Worm (Caenorhabditis elegans) whole organism, L4 larva: ENCODE results near the gene srh-246.
"Not testable (repeated sequence)": the region's sequence is repeated elsewhere in the genome, so short reads cannot be mapped to it uniquely, and the experiment has no call there.

Experiments used
- D1046.2 ChIP-seq: fragments of 200-800 bp; sonication (Bioruptor generic); IDR thresholded peaks from 2 replicates; pipeline ENCODE4 v1.3.6; 2022; ENCODE audit warnings: missing genetic modification characterization, missing compliant biosample characterization
- F10B5.3 ChIP-seq: sonication (generic microtip); optimal IDR thresholded peaks from 2 replicates; lab custom pipeline; 2016; ENCODE audit warnings: mild to moderate bottlenecking, missing genetic modification characterization, missing compliant biosample characterization
- F26F4.8 ChIP-seq: fragments of 200-800 bp; sonication (Bioruptor generic); conservative IDR thresholded peaks from 2 replicates; pipeline ENCODE4 v1.3.6; 2022; ENCODE audit warnings: missing genetic modification characterization, missing compliant biosample characterization
- T20F7.1 ChIP-seq: fragments of 200-800 bp; sonication (Bioruptor generic); optimal IDR thresholded peaks from 2 replicates; lab custom pipeline; 2018; ENCODE audit warnings: mild to moderate bottlenecking, missing genetic modification characterization, missing compliant biosample characterization
- Y105C5A.15 ChIP-seq: fragments of 200-800 bp; sonication (Bioruptor generic); IDR thresholded peaks from 2 replicates; pipeline ENCODE4 v1.3.6; 2022; ENCODE audit warnings: missing genetic modification characterization, missing compliant biosample characterization
- Y48G9A.11 ChIP-seq: fragments of 200-800 bp; sonication (Bioruptor generic); IDR thresholded peaks from 2 replicates; pipeline ENCODE4 v1.3.6; 2022; ENCODE audit warnings: missing genetic modification reagents, missing genetic modification characterization, missing compliant biosample characterization
- Y75B8A.6 ChIP-seq: fragments of 200-800 bp; sonication (Bioruptor generic); IDR thresholded peaks from 2 replicates; pipeline ENCODE4 v1.3.6; 2022; ENCODE audit warnings: missing genetic modification reagents, missing genetic modification characterization, missing compliant biosample characterization
- ama-1 ChIP-seq: fragments of 150-350 bp; optimal IDR thresholded peaks from 2 replicates; lab custom pipeline; 2014; ENCODE audit warnings: inconsistent platforms, mixed read lengths
- arid-1 ChIP-seq: fragments of 200-800 bp; sonication (Bioruptor generic); conservative IDR thresholded peaks from 2 replicates; pipeline ENCODE4 v1.3.6; 2022; ENCODE audit warnings: missing genetic modification reagents, missing genetic modification characterization, missing compliant biosample characterization
- ceh-32 ChIP-seq: sonication (generic microtip); optimal IDR thresholded peaks from 2 replicates; lab custom pipeline; 2016; ENCODE audit warnings: mild to moderate bottlenecking, missing genetic modification characterization, missing compliant biosample characterization; ENCODE audit not compliant: poor library complexity
- ctbp-1 ChIP-seq: fragments of 200-800 bp; sonication (Bioruptor generic); IDR thresholded peaks from 2 replicates; pipeline ENCODE4 v1.3.6; 2022; ENCODE audit warnings: missing genetic modification reagents, missing genetic modification characterization, missing compliant biosample characterization
- daf-8 ChIP-seq: fragments of 200-800 bp; sonication (Bioruptor generic); IDR thresholded peaks from 2 replicates; pipeline ENCODE4 v1.3.6; 2022; ENCODE audit warnings: missing genetic modification characterization, missing compliant biosample characterization
- dmd-6 ChIP-seq: fragments of 200-800 bp; sonication (Bioruptor generic); IDR thresholded peaks from 2 replicates; pipeline ENCODE4 v1.3.6; 2022; ENCODE audit warnings: missing genetic modification reagents, missing genetic modification characterization, missing compliant biosample characterization
- dmd-8 ChIP-seq: fragments of 200-800 bp; sonication (Bioruptor generic); IDR thresholded peaks from 2 replicates; pipeline ENCODE4 v1.3.6; 2022; ENCODE audit warnings: missing genetic modification characterization, missing compliant biosample characterization
- dve-1 ChIP-seq: sonication (generic microtip); optimal IDR thresholded peaks from 2 replicates; lab custom pipeline; 2017; ENCODE audit warnings: antibody characterized with exemption, mild to moderate bottlenecking, missing genetic modification characterization, missing compliant biosample characterization; ENCODE audit not compliant: insufficient read depth
- egl-43 ChIP-seq: fragments of 200-800 bp; sonication (Bioruptor generic); IDR thresholded peaks from 2 replicates; pipeline ENCODE4 v1.3.6; 2022; ENCODE audit warnings: missing genetic modification reagents, missing genetic modification characterization, missing compliant biosample characterization
- fkh-10 ChIP-seq: fragments of 150-350 bp; optimal IDR thresholded peaks from 2 replicates; lab custom pipeline; 2014; ENCODE audit warnings: missing biosample characterization, missing genetic modification reagents, missing genetic modification characterization
- hlh-11 ChIP-seq: fragments of 200-800 bp; sonication (Bioruptor generic); optimal IDR thresholded peaks from 2 replicates; lab custom pipeline; 2018; ENCODE audit warnings: mild to moderate bottlenecking, missing genetic modification characterization, missing compliant biosample characterization
- hmg-1.1 ChIP-seq: fragments of 200-800 bp; sonication (Bioruptor generic); IDR thresholded peaks from 2 replicates; pipeline ENCODE4 v1.3.6; 2022; ENCODE audit warnings: missing genetic modification reagents, missing genetic modification characterization, missing compliant biosample characterization
- lim-7 ChIP-seq: fragments of 200-800 bp; sonication (Bioruptor generic); IDR thresholded peaks from 2 replicates; pipeline ENCODE4 v1.3.6; 2022; ENCODE audit warnings: missing genetic modification characterization, missing compliant biosample characterization
- lin-1 ChIP-seq: fragments of 200-800 bp; sonication (Bioruptor generic); IDR thresholded peaks from 2 replicates; pipeline ENCODE4 v1.3.6; 2022; ENCODE audit warnings: missing genetic modification reagents, missing genetic modification characterization, missing compliant biosample characterization
- lin-13 ChIP-seq: fragments of 150-350 bp; optimal IDR thresholded peaks from 2 replicates; lab custom pipeline; 2014; ENCODE audit warnings: missing biosample characterization, missing genetic modification reagents, missing genetic modification characterization
- lin-15B ChIP-seq: fragments of 150-350 bp; sonication (generic microtip); optimal IDR thresholded peaks from 3 replicates; lab custom pipeline; 2014; ENCODE audit warnings: missing biosample characterization, missing genetic modification characterization
- madf-9 ChIP-seq: fragments of 200-800 bp; sonication (Bioruptor generic); conservative IDR thresholded peaks from 2 replicates; pipeline ENCODE4 v1.3.6; 2022; ENCODE audit warnings: missing genetic modification reagents, missing genetic modification characterization, missing compliant biosample characterization
- nhr-41 ChIP-seq: fragments of 200-800 bp; sonication (Bioruptor generic); IDR thresholded peaks from 2 replicates; pipeline ENCODE4 v1.3.6; 2022; ENCODE audit warnings: missing genetic modification reagents, missing genetic modification characterization, missing compliant biosample characterization
- pha-4 ChIP-seq, 2 experiments: fragments of 150-350 bp in 1 of 2; fragments of 200-800 bp in 1 of 2; sonication (Bioruptor generic) in 1 of 2; IDR thresholded peaks in 1 of 2; optimal IDR thresholded peaks in 1 of 2; 2 replicates each; pipeline versions ENCODE4 v1.3.6 to Lab custom; 2014 to 2022; ENCODE audit warnings: missing genetic modification characterization in 2 of 2, missing genetic modification reagents in 2 of 2, missing biosample characterization in 1 of 2, missing compliant biosample characterization in 1 of 2
- php-3 ChIP-seq: fragments of 200-800 bp; sonication (Bioruptor generic); IDR thresholded peaks from 2 replicates; pipeline ENCODE4 v1.3.6; 2022; ENCODE audit warnings: missing genetic modification reagents, missing genetic modification characterization, missing compliant biosample characterization
- rbr-2 ChIP-seq: sonication (generic microtip); optimal IDR thresholded peaks from 2 replicates; lab custom pipeline; 2016; ENCODE audit warnings: missing genotype, missing genetic modification characterization, missing compliant biosample characterization
- sdz-12 ChIP-seq: fragments of 200-800 bp; sonication (Bioruptor generic); optimal IDR thresholded peaks from 2 replicates; lab custom pipeline; 2018; ENCODE audit warnings: mild to moderate bottlenecking, missing genetic modification characterization, missing compliant biosample characterization
- set-16 ChIP-seq: fragments of 200-800 bp; sonication (Bioruptor generic); IDR thresholded peaks from 2 replicates; pipeline ENCODE4 v1.3.6; 2022; ENCODE audit warnings: missing genetic modification reagents, missing genetic modification characterization, missing compliant biosample characterization
- spr-1 ChIP-seq: sonication (generic microtip); optimal IDR thresholded peaks from 2 replicates; lab custom pipeline; 2016; ENCODE audit warnings: mild to moderate bottlenecking, missing genetic modification characterization, missing compliant biosample characterization
- tra-1 ChIP-seq: fragments of 200-800 bp; sonication (Bioruptor generic); IDR thresholded peaks from 2 replicates; pipeline ENCODE4 v1.3.6; 2022; ENCODE audit warnings: missing genetic modification reagents, missing genetic modification characterization, missing compliant biosample characterization
- unc-130 ChIP-seq: sonication (generic microtip); optimal IDR thresholded peaks from 2 replicates; lab custom pipeline; 2016; ENCODE audit warnings: missing genetic modification reagents, missing genetic modification characterization, missing compliant biosample characterization
- vab-7 ChIP-seq: fragments of 200-800 bp; sonication (Bioruptor generic); IDR thresholded peaks from 2 replicates; pipeline ENCODE4 v1.3.6; 2022; ENCODE audit warnings: missing genetic modification reagents, missing genetic modification characterization, missing compliant biosample characterization
- zfp-2 ChIP-seq: sonication (generic microtip); optimal IDR thresholded peaks from 2 replicates; lab custom pipeline; 2016; ENCODE audit warnings: mild to moderate bottlenecking, missing genetic modification characterization, missing compliant biosample characterization
- zfp-3 ChIP-seq: fragments of 200-800 bp; sonication (Bioruptor generic); conservative IDR thresholded peaks from 2 replicates; pipeline ENCODE4 v1.3.6; 2022; ENCODE audit warnings: missing genetic modification reagents, missing genetic modification characterization, missing compliant biosample characterization

srh-246 gene

DNA sequence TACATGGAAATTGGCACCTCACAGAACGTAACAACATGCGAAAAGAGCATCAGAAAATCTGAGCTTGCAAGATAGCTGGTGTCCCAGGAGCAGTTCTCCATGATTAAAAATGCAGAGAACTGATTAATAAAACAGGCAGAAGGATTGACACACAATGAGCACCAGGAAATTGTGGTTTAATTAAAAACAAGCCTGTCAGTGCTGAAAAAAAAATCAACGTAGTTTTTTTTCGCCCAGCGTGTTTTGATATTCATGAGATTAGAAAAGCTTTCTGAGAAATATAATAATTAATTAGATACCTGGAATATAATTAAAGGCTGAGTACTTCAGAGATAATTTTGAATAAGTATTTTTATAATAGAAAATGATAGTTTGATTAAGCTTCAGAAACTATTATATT is at the start of gene srh-246:
srh-246 (minus strand) TSS at position 101 of the 400 bp plus-strand sequence.
- TF ChIP-seq rbr-2 (tag; lab: Kevin White, UChicago), result no peak
- no peak for TF ChIP-seq dmd-6 (GFP tag; lab: Robert Waterston, UW)
- TF ChIP-seq lin-1 (GFP tag; lab: Robert Waterston, UW), result no peak
- no peak for TF ChIP-seq egl-43 (GFP tag; lab: Robert Waterston, UW)
- no peak for TF ChIP-seq zfp-2
- no peak for TF ChIP-seq set-16 (GFP tag; lab: Robert Waterston, UW)
- TF ChIP-seq madf-9 (GFP tag; lab: Robert Waterston, UW), result no peak
- no peak for TF ChIP-seq lin-13 (GFP tag; lab: Kevin White, UChicago)
- no peak for TF ChIP-seq dve-1 (tag; lab: Kevin White, UChicago)
- no peak for TF ChIP-seq dmd-8
- no peak for TF ChIP-seq spr-1
- TF ChIP-seq ceh-32, result no peak
- no peak for TF ChIP-seq lin-15B (tag; lab: Kevin White, UChicago)
- TF ChIP-seq T20F7.1 (GFP tag; lab: Kevin White, UChicago), result no peak
- TF ChIP-seq pha-4 (GFP tag; IDR thresholded peaks at IDR 0.05; lab: Robert Waterston, UW), result no peak
- TF ChIP-seq pha-4 (tag; optimal IDR thresholded peaks at IDR 0.05; lab: Kevin White, UChicago), result no peak
- TF ChIP-seq daf-8 (GFP tag; lab: Robert Waterston, UW), result no peak

DNA sequence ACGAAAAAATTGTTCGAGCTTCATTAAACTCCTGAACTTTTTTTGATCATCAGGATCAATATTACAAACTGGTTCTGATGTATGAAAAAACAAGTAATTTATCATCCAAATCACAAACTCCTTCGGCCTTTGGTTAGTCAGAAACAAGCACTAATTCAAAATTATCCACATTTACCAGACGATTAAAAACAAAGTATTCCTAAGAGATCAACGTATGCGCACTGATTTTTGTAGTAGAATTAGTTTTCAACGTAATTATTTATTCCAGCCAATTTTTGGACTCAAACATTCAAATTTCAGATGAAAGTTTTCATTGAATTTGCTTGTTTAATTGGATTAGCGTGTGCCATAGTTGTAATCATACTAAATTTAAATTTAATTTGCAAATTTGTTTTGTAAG is 49.3 kb upstream of the srh-246 start, which contains the start of gene srbc-38:
srbc-38 (plus strand) TSS at position 301 of the 400 bp plus-strand sequence.
- TF ChIP-seq lin-1 (GFP tag; lab: Robert Waterston, UW) (no peak), egl-43 (GFP tag; lab: Robert Waterston, UW) (no peak), F10B5.3 (tag; lab: Kevin White, UChicago) (no peak), ama-1 (no peak), F26F4.8 (GFP tag; lab: Robert Waterston, UW) (no peak), zfp-3 (GFP tag; lab: Robert Waterston, UW) (no peak), sdz-12 (GFP tag; lab: Kevin White, UChicago) (no peak), fkh-10 (no peak), lin-15B (tag; lab: Kevin White, UChicago) (no peak), Y48G9A.11 (GFP tag; lab: Robert Waterston, UW) (no peak), hlh-11 (no peak), unc-130 (no peak)

DNA sequence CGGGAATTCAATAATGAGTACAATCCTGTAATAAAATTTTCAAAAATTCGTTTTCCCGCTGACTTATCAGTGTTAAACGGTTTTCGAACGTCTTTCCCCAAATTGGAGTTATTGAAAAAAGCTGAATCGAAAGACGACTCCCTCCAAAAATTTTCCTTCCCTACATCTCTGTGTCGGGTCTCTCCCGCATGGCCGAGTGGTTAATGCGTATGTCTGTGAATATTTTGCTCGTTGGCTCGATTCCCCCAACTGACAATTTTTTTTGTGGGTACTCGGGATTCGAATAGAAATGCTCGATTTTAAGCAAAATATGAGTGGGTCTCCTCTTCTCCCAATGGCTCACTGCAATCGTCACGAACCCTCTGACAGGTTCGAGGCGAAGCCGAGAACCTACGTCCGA is 48.9 kb upstream of the srh-246 start:
- TF ChIP-seq dmd-6 (GFP tag; lab: Robert Waterston, UW) (peak; percentile 51), Y48G9A.11 (GFP tag; lab: Robert Waterston, UW) (0 out of 2 replicates have a peak, but pooled peaks have one; percentile 34), lin-1 (GFP tag; lab: Robert Waterston, UW) (peak; percentile 51; the same call in 1 of the 2 replicates), arid-1 (GFP tag; lab: Robert Waterston, UW) (peak; percentile 68), vab-7 (GFP tag; lab: Robert Waterston, UW) (peak; percentile 73), ctbp-1 (peak; percentile 48; the same call in 1 of the 2 replicates), tra-1 (GFP tag; lab: Robert Waterston, UW) (peak; percentile 59; the same call in 1 of the 2 replicates), Y75B8A.6 (GFP tag; lab: Robert Waterston, UW) (0 out of 2 replicates have a peak, but pooled peaks have one; percentile 24), lim-7 (peak; percentile 87), dmd-8 (peak; percentile 88), F26F4.8 (GFP tag; lab: Robert Waterston, UW) (peak; percentile 71; the same call in 1 of the 2 replicates), nhr-41 (GFP tag; lab: Robert Waterston, UW) (peak; percentile 11; the same call in 1 of the 2 replicates), D1046.2 (0 out of 2 replicates have a peak, but pooled peaks have one; percentile 65), php-3 (peak; percentile 57; the same call in 1 of the 2 replicates), pha-4 (GFP tag; IDR thresholded peaks at IDR 0.05; lab: Robert Waterston, UW) (peak; percentile 51; the same call in 1 of the 2 replicates), hmg-1.1 (GFP tag; lab: Robert Waterston, UW) (peak; percentile 66), Y105C5A.15 (GFP tag; lab: Robert Waterston, UW) (0 out of 2 replicates have a peak, but pooled peaks have one; percentile 28)
- not testable (repeated sequence) for TF ChIP-seq pha-4 (tag; optimal IDR thresholded peaks at IDR 0.05; lab: Kevin White, UChicago)
